Worm (Caenorhabditis elegans) whole organism, L4 larva: Measurements from ENCODE around the gene mgl-1.

Experiments
- ama-1 ChIP-seq: fragments of 150-350 bp; optimal IDR thresholded peaks from 2 replicates; lab custom pipeline; 2014; ENCODE audit warnings: inconsistent platforms, mixed read lengths
- ceh-28 ChIP-seq: fragments of 150-350 bp; optimal IDR thresholded peaks from 2 replicates; lab custom pipeline; 2014; ENCODE audit warnings: missing biosample characterization, missing genetic modification reagents, missing genetic modification characterization
- fkh-10 ChIP-seq: fragments of 150-350 bp; optimal IDR thresholded peaks from 2 replicates; lab custom pipeline; 2014; ENCODE audit warnings: missing biosample characterization, missing genetic modification reagents, missing genetic modification characterization
- hlh-30 ChIP-seq: sonication (generic microtip); optimal IDR thresholded peaks from 2 replicates; lab custom pipeline; 2017; ENCODE audit warnings: antibody characterized with exemption, mild to moderate bottlenecking, missing genetic modification characterization, missing compliant biosample characterization; ENCODE audit not compliant: insufficient read depth
- lin-13 ChIP-seq: fragments of 150-350 bp; optimal IDR thresholded peaks from 2 replicates; lab custom pipeline; 2014; ENCODE audit warnings: missing biosample characterization, missing genetic modification reagents, missing genetic modification characterization
- lsy-2 ChIP-seq, 2 experiments: fragments of 150-350 bp in 1 of 2; sonication (generic microtip) in 1 of 2; optimal IDR thresholded peaks; 2 replicates each; lab custom pipeline; 2014 to 2017; ENCODE audit warnings: missing biosample characterization in 2 of 2, missing genetic modification characterization in 2 of 2
- nhr-11 ChIP-seq: fragments of 150-350 bp; optimal IDR thresholded peaks from 2 replicates; lab custom pipeline; 2014; ENCODE audit warnings: missing biosample characterization, missing genetic modification characterization
- nhr-76 ChIP-seq: fragments of 150-350 bp; optimal IDR thresholded peaks from 2 replicates; lab custom pipeline; 2014; ENCODE audit warnings: missing biosample characterization, missing genetic modification characterization
- pha-4 ChIP-seq, 2 experiments: fragments of 150-350 bp in 1 of 2; fragments of 200-800 bp in 1 of 2; sonication (Bioruptor generic) in 1 of 2; IDR thresholded peaks in 1 of 2; optimal IDR thresholded peaks in 1 of 2; 2 replicates each; pipeline versions ENCODE4 v1.3.6 to Lab custom; 2014 to 2022; ENCODE audit warnings: missing genetic modification characterization in 2 of 2, missing genetic modification reagents in 2 of 2, missing biosample characterization in 1 of 2, missing compliant biosample characterization in 1 of 2
- zag-1 ChIP-seq: fragments of 150-350 bp; optimal IDR thresholded peaks from 2 replicates; lab custom pipeline; 2014; ENCODE audit warnings: missing biosample characterization, missing genetic modification characterization
- ztf-11 ChIP-seq: fragments of 150-350 bp; optimal IDR thresholded peaks from 2 replicates; lab custom pipeline; 2014; ENCODE audit warnings: missing biosample characterization, missing genetic modification characterization

ce11 chrX:9984889-9985404, 8.8 kb upstream of the mgl-1 start, which contains the start of gene F19C6.5:
- TF ChIP-seq ceh-28 (tag; lab: Kevin White, UChicago) (no peak), hlh-30 (tag; lab: Kevin White, UChicago) (no peak), pha-4 (GFP tag; IDR thresholded peaks at IDR 0.05; lab: Robert Waterston, UW) (no peak), pha-4 (tag; optimal IDR thresholded peaks at IDR 0.05; lab: Kevin White, UChicago) (no peak), fkh-10 (GFP tag; lab: Kevin White, UChicago) (no peak), lin-13 (GFP tag; lab: Kevin White, UChicago) (no peak), ama-1 (lab: Kevin White, UChicago) (no peak), lsy-2 (tag; optimal IDR thresholded peaks at IDR 0.05; lab: Kevin White, UChicago) (no peak), zag-1 (tag; lab: Kevin White, UChicago) (no peak), nhr-76 (tag; lab: Kevin White, UChicago) (no peak), ztf-11 (tag; lab: Kevin White, UChicago) (no peak), nhr-11 (tag; lab: Kevin White, UChicago) (no peak)
